Worm (Caenorhabditis elegans) whole organism, midembryonic: ENCODE data around the gene C15C8.5.

Experiments
- T22C8.4 ChIP-seq: fragments of 200-800 bp; sonication (Bioruptor generic); IDR thresholded peaks from 2 replicates; pipeline ENCODE4 v1.3.6; 2022; ENCODE audit warnings: missing genetic modification characterization, missing compliant biosample characterization
- cog-1 ChIP-seq: sonication (generic microtip); optimal IDR thresholded peaks from 2 replicates; lab custom pipeline; 2016; ENCODE audit warnings: missing genetic modification characterization, missing compliant biosample characterization
- flt-1 ChIP-seq: fragments of 200-800 bp; sonication (Bioruptor generic); IDR thresholded peaks from 2 replicates; pipeline ENCODE4 v1.3.6; 2022; ENCODE audit warnings: missing genetic modification characterization, missing compliant biosample characterization
- klf-2 ChIP-seq: fragments of 200-800 bp; sonication (Bioruptor generic); conservative IDR thresholded peaks from 2 replicates; pipeline ENCODE4 v1.3.6; 2022; ENCODE audit warnings: missing genetic modification reagents, missing genetic modification characterization, missing compliant biosample characterization
- med-1 ChIP-seq: sonication (generic microtip); optimal IDR thresholded peaks from 2 replicates; lab custom pipeline; 2017; ENCODE audit warnings: missing genetic modification characterization, mild to moderate bottlenecking, missing compliant biosample characterization, antibody characterized with exemption, missing genetic modification reagents; ENCODE audit not compliant: insufficient read depth
- ref-1 ChIP-seq: fragments of 200-800 bp; sonication (Bioruptor generic); conservative IDR thresholded peaks from 2 replicates; pipeline ENCODE4 v1.3.6; 2022; ENCODE audit warnings: missing genetic modification reagents, missing genetic modification characterization, missing compliant biosample characterization
- tab-1 ChIP-seq: fragments of 200-800 bp; sonication (Bioruptor generic); IDR thresholded peaks from 2 replicates; pipeline ENCODE4 v1.3.6; 2022; ENCODE audit warnings: missing genetic modification characterization, missing compliant biosample characterization

- TF ChIP-seq klf-2 (no peak), med-1 (GFP tag; lab: Kevin White, UChicago) (no peak), flt-1 (GFP tag; lab: Robert Waterston, UW) (no peak), ref-1 (GFP tag; lab: Robert Waterston, UW) (no peak), cog-1 (no peak), T22C8.4 (GFP tag; lab: Robert Waterston, UW) (no peak), tab-1 (GFP tag; lab: Robert Waterston, UW) (no peak)
Observed at ce11 chrV:12768946-12769345, 21.1 kb downstream of the C15C8.5 start, which contains the start of gene srt-43.
